Worm (Caenorhabditis elegans) whole organism, L3 larva: ENCODE measurements around the gene C07A12.7.

Experiments
- fkh-10 ChIP-seq: sonication (generic microtip); optimal IDR thresholded peaks from 2 replicates; lab custom pipeline; 2017; ENCODE audit warnings: missing biosample characterization, missing genetic modification reagents, missing genetic modification characterization
- lin-15B ChIP-seq: fragments of 150-350 bp; optimal IDR thresholded peaks from 2 replicates; lab custom pipeline; 2014; ENCODE audit warnings: missing biosample characterization, missing genetic modification characterization
- nhr-23 ChIP-seq: fragments of 150-350 bp; optimal IDR thresholded peaks from 2 replicates; lab custom pipeline; 2014; ENCODE audit warnings: missing biosample characterization, missing genetic modification reagents, missing genetic modification characterization
- ztf-11 ChIP-seq: fragments of 150-350 bp; optimal IDR thresholded peaks from 2 replicates; lab custom pipeline; 2014; ENCODE audit warnings: missing biosample characterization, missing genetic modification characterization

DNA sequence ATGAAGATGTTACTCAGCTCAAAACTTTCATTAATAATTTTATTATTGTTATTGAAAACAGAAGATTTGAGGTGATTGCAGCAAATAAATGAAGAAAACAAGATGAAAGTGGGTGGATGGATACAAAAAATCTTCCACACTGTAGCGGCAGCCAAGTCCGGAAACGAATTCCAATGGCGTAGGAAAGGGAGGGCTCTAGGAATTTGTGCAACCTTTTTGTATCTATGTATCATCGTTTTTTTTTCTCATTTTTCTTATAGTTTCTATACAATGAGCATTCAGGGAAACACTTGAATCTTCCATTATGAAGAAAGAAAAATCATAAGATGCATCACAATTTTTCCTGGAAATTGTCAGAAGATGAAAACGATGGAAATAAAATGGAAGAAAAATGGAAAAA is 21.4 kb downstream of the C07A12.7 start:
- TF ChIP-seq lin-15B (tag; lab: Kevin White, UChicago) (no peak), fkh-10 (GFP tag; lab: Kevin White, UChicago) (no peak), nhr-23 (tag; lab: Kevin White, UChicago) (no peak), ztf-11 (tag; lab: Kevin White, UChicago) (no peak)
